Fruit fly (Drosophila melanogaster) whole organism, wandering third instar larva: ENCODE measurements around the gene CG13384.

Source experiments
- Abd-B ChIP-seq: fragments of >200 bp; optimal IDR thresholded peaks from 2 replicates; lab custom pipeline; 2017; ENCODE audit warnings: missing biosample characterization, missing genetic modification characterization
- Dif ChIP-seq: fragments of 200-275, 200-300 bp; sonication (Bioruptor generic); optimal IDR thresholded peaks from 2 replicates; lab custom pipeline; 2018; ENCODE audit warnings: missing biosample characterization, missing genetic modification characterization; ENCODE audit not compliant: partially characterized antibody
- GATAd ChIP-seq: sonication (Bioruptor generic); optimal IDR thresholded peaks from 2 replicates; lab custom pipeline; 2016; ENCODE audit warnings: missing biosample characterization, missing genetic modification characterization
- Hnf4 ChIP-seq: fragments of 200-800 bp; sonication (Bioruptor generic); optimal IDR thresholded peaks from 2 replicates; lab custom pipeline; 2016; ENCODE audit warnings: missing biosample characterization, mild to moderate bottlenecking, missing genetic modification characterization
- Myc ChIP-seq: fragments of >200 bp; optimal IDR thresholded peaks from 2 replicates; lab custom pipeline; 2017
- Rel ChIP-seq, 2 experiments: fragments of 200-800 bp; sonication (Bioruptor generic) in 1 of 2; optimal IDR thresholded peaks; 2 replicates in 1 of 2; 3 replicates in 1 of 2; lab custom pipeline; 2016 to 2019; ENCODE audit warnings: mild to moderate bottlenecking in 2 of 2, missing biosample characterization in 2 of 2, missing genetic modification characterization in 2 of 2, moderate library complexity in 1 of 2
- br ChIP-seq: fragments of 200-800 bp; sonication (Bioruptor generic); optimal IDR thresholded peaks from 2 replicates; lab custom pipeline; 2016; ENCODE audit warnings: missing biosample characterization, missing genetic modification characterization
- dl ChIP-seq, 2 experiments: fragments of 175-275, 200-275 bp in 1 of 2; fragments of 200-275 bp in 1 of 2; sonication (Bioruptor generic); optimal IDR thresholded peaks; lab custom pipeline; 2018; ENCODE audit warnings: mild to moderate bottlenecking in 2 of 2, missing biosample characterization in 2 of 2, missing genetic modification characterization in 2 of 2, moderate library complexity in 2 of 2; ENCODE audit not compliant: partially characterized antibody in 2 of 2, insufficient read depth in 1 of 2
- foxo ChIP-seq, 2 experiments: fragments of 200-800 bp; sonication (Bioruptor generic); optimal IDR thresholded peaks; 2 replicates in 1 of 2; 3 replicates in 1 of 2; lab custom pipeline; 2016 to 2017; ENCODE audit warnings: missing biosample characterization in 2 of 2, missing genetic modification characterization in 2 of 2
- h ChIP-seq: fragments of 200-800 bp; sonication (Bioruptor generic); optimal IDR thresholded peaks from 3 replicates; lab custom pipeline; 2016; ENCODE audit warnings: missing biosample characterization, mild to moderate bottlenecking, missing genetic modification characterization
- lola ChIP-seq: fragments of >200 bp; optimal IDR thresholded peaks from 2 replicates; lab custom pipeline; 2017; ENCODE audit warnings: missing biosample characterization, missing genetic modification characterization
- pan ChIP-seq: fragments of >200 bp; optimal IDR thresholded peaks from 2 replicates; lab custom pipeline; 2017
- psq ChIP-seq: fragments of 200-800 bp; sonication (Bioruptor generic); optimal IDR thresholded peaks from 3 replicates; lab custom pipeline; 2017; ENCODE audit warnings: missing biosample characterization, mild to moderate bottlenecking, missing genetic modification characterization, moderate library complexity
- tai ChIP-seq: sonication (Bioruptor generic); optimal IDR thresholded peaks from 2 replicates; lab custom pipeline; 2016; ENCODE audit warnings: missing biosample characterization, missing genetic modification characterization

DNA sequence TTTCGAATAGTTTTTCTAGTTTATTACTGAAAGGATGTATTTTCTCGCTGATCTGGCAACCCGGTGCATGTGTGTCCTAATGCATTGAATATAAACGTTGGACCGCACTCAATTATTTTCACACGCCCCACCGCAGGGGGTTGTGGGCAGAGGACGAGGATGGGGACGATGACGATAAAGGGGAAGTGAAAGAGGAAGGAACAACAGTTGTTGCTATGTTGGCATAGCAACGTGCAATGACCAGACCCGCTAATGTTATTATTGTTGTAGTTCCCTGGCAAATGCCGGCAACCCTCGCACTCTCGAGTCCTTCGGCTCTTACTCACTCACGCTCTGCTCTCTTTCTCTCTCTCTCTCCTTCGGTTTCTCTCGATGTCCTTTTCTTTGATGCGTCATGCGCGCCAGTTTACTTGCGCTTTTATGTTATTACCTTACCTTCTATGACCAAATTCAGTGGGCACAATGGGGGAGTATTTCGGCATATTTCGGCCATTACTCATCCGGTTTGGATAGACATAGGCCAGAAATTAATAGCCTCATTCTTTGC, 40.5 kb downstream of the CG13384 start:
- TF ChIP-seq h (GFP tag; lab: Kevin White, UChicago) (no peak), psq (GFP tag; lab: Kevin White, UChicago) (no peak), foxo (GFP tag; optimal IDR thresholded peaks at IDR 0.05; lab: Kevin White, UChicago) (no peak), GATAd (no peak), Abd-B (no peak), Dif (GFP tag; lab: Kevin White, UChicago) (peak; percentile 22), br (GFP tag; lab: Kevin White, UChicago) (no peak), Myc (lab: Kevin White, UChicago) (no peak), Rel (GFP tag; optimal IDR thresholded peaks at IDR 0.05; lab: Kevin White, UChicago) (no peak), Rel (tag; optimal IDR thresholded peaks at IDR 0.05; lab: Kevin White, UChicago) (no peak), lola (GFP tag; lab: Kevin White, UChicago) (no peak), Hnf4 (GFP tag; lab: Kevin White, UChicago) (no peak), dl (GFP tag; optimal IDR thresholded peaks at IDR 0.05; lab: Kevin White, UChicago; ENCODE audit: insufficient read depth in 1 of 2, partially characterized antibody in 2 of 2) (peak in 1 of 2 experiments; percentile 13), pan (lab: Kevin White, UChicago) (no peak), tai (no peak)
